Worm (Caenorhabditis elegans) whole organism, young adult: ENCODE data around the gene C50B8.5.
A peak's percentile ranks its signal among the peaks of the same experiment; 100 is the strongest.

Source experiments
- B0035.1 ChIP-seq: sonication (generic microtip); optimal IDR thresholded peaks from 2 replicates; lab custom pipeline; 2016; ENCODE audit warnings: missing genetic modification characterization, mild to moderate bottlenecking, missing compliant biosample characterization, missing genotype, missing genetic modification reagents
- C17E4.6 ChIP-seq: fragments of 200-800 bp; sonication (Bioruptor generic); IDR thresholded peaks from 2 replicates; pipeline ENCODE4 v1.3.6; 2022; ENCODE audit warnings: missing genetic modification reagents, missing genetic modification characterization, missing compliant biosample characterization
- F10E7.11 ChIP-seq: sonication (generic microtip); optimal IDR thresholded peaks from 2 replicates; lab custom pipeline; 2017; ENCODE audit warnings: mild to moderate bottlenecking, missing genetic modification characterization, moderate library complexity, missing compliant biosample characterization
- F52B5.7 ChIP-seq: sonication (generic microtip); optimal IDR thresholded peaks from 2 replicates; lab custom pipeline; 2016; ENCODE audit warnings: mild to moderate bottlenecking, missing genetic modification characterization, missing compliant biosample characterization
- F57C9.4 ChIP-seq: sonication (generic microtip); optimal IDR thresholded peaks from 2 replicates; lab custom pipeline; 2017; ENCODE audit warnings: mild to moderate bottlenecking, missing genetic modification characterization, missing compliant biosample characterization
- K11D2.4 ChIP-seq: fragments of 200-800 bp; sonication (Bioruptor generic); IDR thresholded peaks from 2 replicates; pipeline ENCODE4 v1.3.6; 2022; ENCODE audit warnings: missing genetic modification reagents, missing genetic modification characterization, missing compliant biosample characterization
- K12H6.12 ChIP-seq: fragments of 200-800 bp; sonication (Bioruptor generic); optimal IDR thresholded peaks from 2 replicates; lab custom pipeline; 2018; ENCODE audit warnings: mild to moderate bottlenecking, missing genetic modification characterization, missing compliant biosample characterization
- T07F8.4 ChIP-seq: sonication (generic microtip); optimal IDR thresholded peaks from 2 replicates; lab custom pipeline; 2016; ENCODE audit warnings: mild to moderate bottlenecking, missing genetic modification characterization, moderate library complexity, missing compliant biosample characterization
- T26A5.8 ChIP-seq: sonication (generic microtip); optimal IDR thresholded peaks from 2 replicates; lab custom pipeline; 2016; ENCODE audit warnings: missing genetic modification characterization, missing compliant biosample characterization
- Y56A3A.18 ChIP-seq: fragments of 200-800 bp; sonication (Bioruptor generic); IDR thresholded peaks from 2 replicates; pipeline ENCODE4 v1.3.6; 2022; ENCODE audit warnings: missing genetic modification reagents, missing genetic modification characterization, missing compliant biosample characterization
- Y95B8A.8 ChIP-seq: fragments of 200-800 bp; sonication (Bioruptor generic); IDR thresholded peaks from 2 replicates; pipeline ENCODE4 v1.3.6; 2022; ENCODE audit warnings: missing genetic modification reagents, missing genetic modification characterization, missing compliant biosample characterization
- ama-1 ChIP-seq, 3 experiments: fragments of 150-350 bp in 1 of 3; sonication (generic microtip) in 2 of 3; optimal IDR thresholded peaks; 2 replicates each; lab custom pipeline; 2014 to 2018; ENCODE audit warnings: missing biosample characterization in 2 of 3, missing genetic modification characterization in 2 of 3, missing genetic modification reagents in 2 of 3
- attf-6 ChIP-seq: fragments of 200-800 bp; sonication (Bioruptor generic); IDR thresholded peaks from 2 replicates; pipeline ENCODE4 v1.3.6; 2022; ENCODE audit warnings: missing genetic modification reagents, missing genetic modification characterization, missing compliant biosample characterization
- ccch-3 ChIP-seq: fragments of 200-800 bp; sonication (Bioruptor generic); optimal IDR thresholded peaks from 2 replicates; lab custom pipeline; 2018; ENCODE audit warnings: mild to moderate bottlenecking, missing genetic modification characterization, missing compliant biosample characterization
- cebp-1 ChIP-seq, 2 experiments: fragments of 200-800 bp in 1 of 2; sonication (Bioruptor generic) in 1 of 2; sonication (generic microtip) in 1 of 2; IDR thresholded peaks in 1 of 2; optimal IDR thresholded peaks in 1 of 2; 2 replicates each; pipeline versions ENCODE4 v1.3.6 to Lab custom; 2017 to 2022; ENCODE audit warnings: missing compliant biosample characterization in 2 of 2, missing genetic modification characterization in 2 of 2, mild to moderate bottlenecking in 1 of 2, missing genetic modification reagents in 1 of 2, moderate library complexity in 1 of 2
- ceh-27 ChIP-seq: fragments of 200-800 bp; sonication (Bioruptor generic); optimal IDR thresholded peaks from 2 replicates; lab custom pipeline; 2018; ENCODE audit warnings: mild to moderate bottlenecking, missing genetic modification characterization, moderate library complexity, missing compliant biosample characterization
- ceh-40 ChIP-seq: fragments of 200-800 bp; sonication (Bioruptor generic); IDR thresholded peaks from 2 replicates; pipeline ENCODE4 v1.3.6; 2022; ENCODE audit warnings: missing genetic modification characterization, missing compliant biosample characterization
- ceh-58 ChIP-seq: fragments of 200-800 bp; sonication (Bioruptor generic); IDR thresholded peaks from 2 replicates; pipeline ENCODE4 v1.3.6; 2022; ENCODE audit warnings: missing genetic modification characterization, missing compliant biosample characterization
- ceh-91 ChIP-seq: fragments of 200-800 bp; sonication (Bioruptor generic); IDR thresholded peaks from 2 replicates; pipeline ENCODE4 v1.3.6; 2022; ENCODE audit warnings: missing genetic modification reagents, missing genetic modification characterization, missing compliant biosample characterization
- efl-1 ChIP-seq: fragments of 150-350 bp; optimal IDR thresholded peaks from 2 replicates; lab custom pipeline; 2014; ENCODE audit warnings: missing biosample characterization, missing genetic modification reagents, missing genetic modification characterization
- egl-18 ChIP-seq: fragments of 200-800 bp; sonication (Bioruptor generic); IDR thresholded peaks from 2 replicates; pipeline ENCODE4 v1.3.6; 2022; ENCODE audit warnings: missing genetic modification reagents, missing genetic modification characterization, missing compliant biosample characterization
- egl-44 ChIP-seq: fragments of 200-800 bp; sonication (Bioruptor generic); IDR thresholded peaks from 2 replicates; pipeline ENCODE4 v1.3.6; 2022; ENCODE audit warnings: missing genetic modification reagents, missing genetic modification characterization, missing compliant biosample characterization
- ekl-4 ChIP-seq: fragments of 200-800 bp; sonication (Bioruptor generic); IDR thresholded peaks from 2 replicates; pipeline ENCODE4 v1.3.6; 2022; ENCODE audit warnings: missing genetic modification reagents, missing genetic modification characterization, missing compliant biosample characterization
- him-1 ChIP-seq: sonication (generic microtip); optimal IDR thresholded peaks from 2 replicates; lab custom pipeline; 2016; ENCODE audit warnings: missing genotype, missing genetic modification reagents, missing genetic modification characterization, missing compliant biosample characterization
- hlh-12 ChIP-seq: sonication (generic microtip); optimal IDR thresholded peaks from 2 replicates; lab custom pipeline; 2016; ENCODE audit warnings: missing genetic modification characterization, missing compliant biosample characterization
- hmg-1.2 ChIP-seq: fragments of 200-800 bp; sonication (Bioruptor generic); IDR thresholded peaks from 2 replicates; pipeline ENCODE4 v1.3.6; 2022; ENCODE audit warnings: missing genetic modification reagents, missing genetic modification characterization, missing compliant biosample characterization
- hmg-20 ChIP-seq: fragments of 200-800 bp; sonication (Bioruptor generic); IDR thresholded peaks from 2 replicates; pipeline ENCODE4 v1.3.6; 2022; ENCODE audit warnings: missing genetic modification reagents, missing genetic modification characterization, missing compliant biosample characterization
- hsf-1 ChIP-seq: fragments of 200-800 bp; sonication (Bioruptor generic); IDR thresholded peaks from 2 replicates; pipeline ENCODE4 v1.3.6; 2022; ENCODE audit warnings: missing genetic modification reagents, missing genetic modification characterization, missing compliant biosample characterization
- lag-1 ChIP-seq: fragments of 200-800 bp; sonication (Bioruptor generic); IDR thresholded peaks from 2 replicates; pipeline ENCODE4 v1.3.6; 2022; ENCODE audit warnings: missing genetic modification reagents, missing genetic modification characterization, missing compliant biosample characterization
- lin-40 ChIP-seq: sonication (generic microtip); optimal IDR thresholded peaks from 2 replicates; lab custom pipeline; 2016; ENCODE audit warnings: missing genetic modification characterization, mild to moderate bottlenecking, missing compliant biosample characterization, missing genotype, missing genetic modification reagents
- lsl-1 ChIP-seq: fragments of 200-800 bp; sonication (Bioruptor generic); optimal IDR thresholded peaks from 2 replicates; lab custom pipeline; 2018; ENCODE audit warnings: mild to moderate bottlenecking, missing genetic modification characterization, moderate library complexity, missing compliant biosample characterization
- madf-10 ChIP-seq: sonication (generic microtip); optimal IDR thresholded peaks from 2 replicates; lab custom pipeline; 2016; ENCODE audit warnings: mild to moderate bottlenecking, missing genetic modification characterization, missing compliant biosample characterization
- madf-6 ChIP-seq: fragments of 200-800 bp; sonication (Bioruptor generic); IDR thresholded peaks from 2 replicates; pipeline ENCODE4 v1.3.6; 2022; ENCODE audit warnings: missing genetic modification reagents, missing genetic modification characterization, missing compliant biosample characterization
- nhr-120 ChIP-seq: fragments of 200-800 bp; sonication (Bioruptor generic); IDR thresholded peaks from 2 replicates; pipeline ENCODE4 v1.3.6; 2022; ENCODE audit warnings: missing genetic modification characterization, missing compliant biosample characterization
- rcor-1 ChIP-seq: fragments of 200-800 bp; sonication (Bioruptor generic); IDR thresholded peaks from 2 replicates; pipeline ENCODE4 v1.3.6; 2022; ENCODE audit warnings: missing genetic modification reagents, missing genetic modification characterization, missing compliant biosample characterization
- snpc-1.3 ChIP-seq: sonication (generic microtip); optimal IDR thresholded peaks from 2 replicates; lab custom pipeline; 2017; ENCODE audit warnings: missing genetic modification characterization, mild to moderate bottlenecking, missing compliant biosample characterization, antibody characterized with exemption, moderate library complexity, missing genotype, missing genetic modification reagents; ENCODE audit not compliant: insufficient read depth
- snpc-4 ChIP-seq, 5 experiments: fragments of 150-350 bp in 1 of 5; sonication (generic microtip) in 4 of 5; optimal IDR thresholded peaks; 2 replicates each; lab custom pipeline; 2014 to 2018; ENCODE audit warnings: missing genetic modification characterization in 5 of 5, missing biosample characterization in 3 of 5, antibody characterized with exemption in 2 of 5, mild to moderate bottlenecking in 2 of 5, missing compliant biosample characterization in 2 of 5, missing genotype in 2 of 5, moderate library complexity in 2 of 5, missing genetic modification reagents in 1 of 5
- tbp1 ChIP-seq: fragments of 200-800 bp; sonication (Bioruptor generic); optimal IDR thresholded peaks from 2 replicates; lab custom pipeline; 2018; ENCODE audit warnings: mild to moderate bottlenecking, missing genetic modification characterization, missing compliant biosample characterization
- tbx-9 ChIP-seq: sonication (generic microtip); optimal IDR thresholded peaks from 2 replicates; lab custom pipeline; 2016; ENCODE audit warnings: borderline replicate concordance, missing genetic modification characterization, inconsistent platforms, missing compliant biosample characterization
- unc-62 ChIP-seq: fragments of 150-350 bp; optimal IDR thresholded peaks from 2 replicates; lab custom pipeline; 2014; ENCODE audit warnings: missing biosample characterization, missing genetic modification reagents, missing genetic modification characterization
- xnd-1 ChIP-seq: sonication (generic microtip); optimal IDR thresholded peaks from 2 replicates; lab custom pipeline; 2016; ENCODE audit warnings: missing genotype, missing genetic modification reagents, missing genetic modification characterization, missing compliant biosample characterization
- zfh-2 ChIP-seq: fragments of 200-800 bp; sonication (Bioruptor generic); conservative IDR thresholded peaks from 2 replicates; pipeline ENCODE4 v1.3.6; 2022; ENCODE audit warnings: missing genetic modification reagents, missing genetic modification characterization, missing compliant biosample characterization
- ztf-18 ChIP-seq: sonication (generic microtip); optimal IDR thresholded peaks from 2 replicates; lab custom pipeline; 2016; ENCODE audit warnings: missing genotype, mild to moderate bottlenecking, missing genetic modification characterization, missing compliant biosample characterization
- ztf-26 ChIP-seq: sonication (generic microtip); optimal IDR thresholded peaks from 2 replicates; lab custom pipeline; 2017; ENCODE audit warnings: missing genetic modification characterization, missing compliant biosample characterization
- ztf-28 ChIP-seq: fragments of 200-800 bp; sonication (Bioruptor generic); IDR thresholded peaks from 2 replicates; pipeline ENCODE4 v1.3.6; 2022; ENCODE audit warnings: missing genetic modification reagents, missing genetic modification characterization, missing compliant biosample characterization

The C50B8.5 gene

DNA sequence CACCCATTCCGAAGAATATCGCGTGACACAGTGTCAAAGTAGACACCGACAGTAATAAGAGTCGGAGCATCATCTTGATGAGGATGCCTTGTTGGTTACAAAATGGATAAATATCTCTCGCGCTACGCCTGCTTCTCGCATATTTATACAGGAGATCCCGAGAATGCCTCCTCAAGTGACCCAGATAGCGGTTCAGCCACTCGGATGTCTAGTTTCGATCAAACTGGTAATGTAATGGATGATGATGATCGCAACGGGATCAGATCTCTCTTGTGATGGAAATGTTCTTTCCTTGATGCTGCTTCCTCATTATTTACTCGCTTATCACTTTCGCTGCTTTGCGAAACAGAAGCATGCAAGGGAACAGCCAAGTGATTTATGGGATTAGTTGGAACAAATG is 16.9 kb upstream of the C50B8.5 start, which contains the start of gene grl-17 (continued):
- TF ChIP-seq cebp-1 (GFP tag; IDR thresholded peaks at IDR 0.05; lab: Robert Waterston, UW) (no peak), cebp-1 (tag; optimal IDR thresholded peaks at IDR 0.05; lab: Kevin White, UChicago) (no peak), F10E7.11 (tag; lab: Kevin White, UChicago) (no peak)

ce11 chrV:13565197-13565596 is 15.6 kb upstream of the C50B8.5 start:
- TF ChIP-seq hmg-1.2 (GFP tag; lab: Robert Waterston, UW) (peak; percentile 99), T07F8.4 (tag; lab: Kevin White, UChicago) (no peak), C17E4.6 (GFP tag; lab: Robert Waterston, UW) (no peak), hsf-1 (peak; percentile 9; the same call in 1 of the 2 replicates), ama-1 (optimal IDR thresholded peaks at IDR 0.05; lab: Kevin White, UChicago) (peak; percentile 18), ama-1 (GFP tag; optimal IDR thresholded peaks at IDR 0.05; lab: Kevin White, UChicago) (no peak), lsl-1 (GFP tag; lab: Kevin White, UChicago) (peak; percentile 29), attf-6 (GFP tag; lab: Robert Waterston, UW) (no peak), madf-10 (tag; lab: Kevin White, UChicago) (peak; percentile 74), tbx-9 (tag; lab: Kevin White, UChicago) (no peak), snpc-1.3 (tag; lab: Kevin White, UChicago) (no peak), lin-40 (tag; lab: Kevin White, UChicago) (peak; percentile 91), egl-18 (GFP tag; lab: Robert Waterston, UW) (no peak), efl-1 (no peak), madf-6 (peak; percentile 42; the same call in 1 of the 2 replicates), K12H6.12 (peak; percentile 34), K11D2.4 (GFP tag; lab: Robert Waterston, UW) (peak; percentile 65; the same call in 1 of the 2 replicates), nhr-120 (GFP tag; lab: Robert Waterston, UW) (no peak), ceh-27 (GFP tag; lab: Kevin White, UChicago) (peak; percentile 88), ztf-26 (peak; percentile 67), Y56A3A.18 (GFP tag; lab: Robert Waterston, UW) (0 out of 2 replicates have a peak, but pooled peaks have one; percentile 67), ekl-4 (GFP tag; lab: Robert Waterston, UW) (no peak), ccch-3 (no peak), egl-44 (GFP tag; lab: Robert Waterston, UW) (peak; percentile 85), ceh-58 (GFP tag; lab: Robert Waterston, UW) (no peak), rcor-1 (GFP tag; lab: Robert Waterston, UW) (peak; percentile 86), zfh-2 (GFP tag; lab: Robert Waterston, UW) (no peak; the same call in 1 of the 2 replicates), ceh-91 (GFP tag; lab: Robert Waterston, UW) (no peak), him-1 (tag; lab: Kevin White, UChicago) (no peak), unc-62 (GFP tag; lab: Kevin White, UChicago) (no peak), hmg-20 (no peak), F52B5.7 (peak; percentile 9), ztf-28 (GFP tag; lab: Robert Waterston, UW) (no peak), ztf-18 (tag; lab: Kevin White, UChicago) (peak; percentile 56), lag-1 (GFP tag; lab: Robert Waterston, UW) (no peak), Y95B8A.8 (GFP tag; lab: Robert Waterston, UW) (peak; percentile 38; the same call in 1 of the 2 replicates), xnd-1 (tag; lab: Kevin White, UChicago) (no peak), hlh-12 (tag; lab: Kevin White, UChicago) (no peak), snpc-4 (GFP tag; optimal IDR thresholded peaks at IDR 0.05; lab: Kevin White, UChicago) (peak; percentile 19), snpc-4 (tag; optimal IDR thresholded peaks at IDR 0.05; lab: Kevin White, UChicago) (peak in 2 of 4 experiments; percentile 70 to 71), tbp1 (GFP tag; lab: Kevin White, UChicago) (peak; percentile 68), F57C9.4 (no peak), T26A5.8 (tag; lab: Kevin White, UChicago) (no peak), B0035.1 (tag; lab: Kevin White, UChicago) (no peak), cebp-1 (GFP tag; IDR thresholded peaks at IDR 0.05; lab: Robert Waterston, UW) (peak; percentile 44; the same call in 1 of the 2 replicates), cebp-1 (tag; optimal IDR thresholded peaks at IDR 0.05; lab: Kevin White, UChicago) (peak; percentile 85), ceh-40 (no peak)
